Worm (Caenorhabditis elegans) whole organism, midembryonic: ENCODE measurements around the gene srd-1.

Experiments used
- T22C8.4 ChIP-seq: fragments of 200-800 bp; sonication (Bioruptor generic); IDR thresholded peaks from 2 replicates; pipeline ENCODE4 v1.3.6; 2022; ENCODE audit warnings: missing genetic modification characterization, missing compliant biosample characterization
- cog-1 ChIP-seq: sonication (generic microtip); optimal IDR thresholded peaks from 2 replicates; lab custom pipeline; 2016; ENCODE audit warnings: missing genetic modification characterization, missing compliant biosample characterization
- flt-1 ChIP-seq: fragments of 200-800 bp; sonication (Bioruptor generic); IDR thresholded peaks from 2 replicates; pipeline ENCODE4 v1.3.6; 2022; ENCODE audit warnings: missing genetic modification characterization, missing compliant biosample characterization
- med-1 ChIP-seq: sonication (generic microtip); optimal IDR thresholded peaks from 2 replicates; lab custom pipeline; 2017; ENCODE audit warnings: missing genetic modification characterization, mild to moderate bottlenecking, missing compliant biosample characterization, antibody characterized with exemption, missing genetic modification reagents; ENCODE audit not compliant: insufficient read depth
- tab-1 ChIP-seq: fragments of 200-800 bp; sonication (Bioruptor generic); IDR thresholded peaks from 2 replicates; pipeline ENCODE4 v1.3.6; 2022; ENCODE audit warnings: missing genetic modification characterization, missing compliant biosample characterization
- ztf-29 ChIP-seq: fragments of 200-800 bp; sonication (Bioruptor generic); IDR thresholded peaks from 2 replicates; pipeline ENCODE4 v1.3.6; 2022; ENCODE audit warnings: missing genetic modification reagents, missing genetic modification characterization, missing compliant biosample characterization

- TF ChIP-seq tab-1 (GFP tag; lab: Robert Waterston, UW) (no peak), med-1 (GFP tag; lab: Kevin White, UChicago) (no peak), flt-1 (GFP tag; lab: Robert Waterston, UW) (no peak), cog-1 (no peak), ztf-29 (no peak), T22C8.4 (no peak)
Observed at ce11 chrII:10198486-10198885, 16.0 kb upstream of the srd-1 start.
